Fruit fly (Drosophila melanogaster): Measurements from ENCODE around the gene RYa-R.

- TF ChIP-seq Crg-1 (GFP tag; optimal IDR thresholded peaks at IDR 0.05) (no peak), Hr96 (GFP tag; optimal IDR thresholded peaks at IDR 0.05) (no peak)
Measured at dm6 chr3R:26984437-26984836, 12.3 kb upstream of the RYa-R start.

Data from whole organism, adult.